Fruit fly (Drosophila melanogaster): ENCODE results near the gene CG14111.

dm6 chr3L:13387608-13388007 lies 9.9 kb downstream of the CG14111 start, which contains the start of gene CG10171:
- no peak for TF ChIP-seq pan (optimal IDR thresholded peaks at IDR 0.05)
- TF ChIP-seq psq (optimal IDR thresholded peaks at IDR 0.05) = no peak
- TF ChIP-seq Dll (optimal IDR thresholded peaks at IDR 0.05) = no peak
- TF ChIP-seq usp (GFP tag; optimal IDR thresholded peaks at IDR 0.05) = no peak
- TF ChIP-seq CG8478 (optimal IDR thresholded peaks at IDR 0.05) = no peak
- no peak for TF ChIP-seq EcR (GFP tag; optimal IDR thresholded peaks at IDR 0.05)

All from whole organism.